Worm (Caenorhabditis elegans) whole organism, L4 larva: ENCODE results near the gene srt-6.

ENCODE experiments used
- ces-1 ChIP-seq: fragments of 150-350 bp; sonication (generic microtip); optimal IDR thresholded peaks from 4 replicates; lab custom pipeline; 2014; ENCODE audit warnings: missing biosample characterization, missing genetic modification reagents, missing genetic modification characterization
- dpl-1 ChIP-seq: fragments of 150-350 bp; optimal IDR thresholded peaks from 2 replicates; lab custom pipeline; 2014; ENCODE audit warnings: missing biosample characterization, missing genetic modification reagents, missing genetic modification characterization
- jun-1 ChIP-seq: fragments of 150-350 bp; optimal IDR thresholded peaks from 2 replicates; lab custom pipeline; 2014; ENCODE audit warnings: missing biosample characterization, missing genetic modification reagents, missing genetic modification characterization
- mep-1 ChIP-seq: fragments of 150-350 bp; sonication (generic microtip); optimal IDR thresholded peaks from 3 replicates; lab custom pipeline; 2014; ENCODE audit warnings: missing biosample characterization, missing genetic modification characterization
- mxl-3 ChIP-seq: fragments of 200-800 bp; sonication (Bioruptor generic); optimal IDR thresholded peaks from 2 replicates; lab custom pipeline; 2018; ENCODE audit warnings: mild to moderate bottlenecking, missing genetic modification characterization, missing compliant biosample characterization

DNA sequence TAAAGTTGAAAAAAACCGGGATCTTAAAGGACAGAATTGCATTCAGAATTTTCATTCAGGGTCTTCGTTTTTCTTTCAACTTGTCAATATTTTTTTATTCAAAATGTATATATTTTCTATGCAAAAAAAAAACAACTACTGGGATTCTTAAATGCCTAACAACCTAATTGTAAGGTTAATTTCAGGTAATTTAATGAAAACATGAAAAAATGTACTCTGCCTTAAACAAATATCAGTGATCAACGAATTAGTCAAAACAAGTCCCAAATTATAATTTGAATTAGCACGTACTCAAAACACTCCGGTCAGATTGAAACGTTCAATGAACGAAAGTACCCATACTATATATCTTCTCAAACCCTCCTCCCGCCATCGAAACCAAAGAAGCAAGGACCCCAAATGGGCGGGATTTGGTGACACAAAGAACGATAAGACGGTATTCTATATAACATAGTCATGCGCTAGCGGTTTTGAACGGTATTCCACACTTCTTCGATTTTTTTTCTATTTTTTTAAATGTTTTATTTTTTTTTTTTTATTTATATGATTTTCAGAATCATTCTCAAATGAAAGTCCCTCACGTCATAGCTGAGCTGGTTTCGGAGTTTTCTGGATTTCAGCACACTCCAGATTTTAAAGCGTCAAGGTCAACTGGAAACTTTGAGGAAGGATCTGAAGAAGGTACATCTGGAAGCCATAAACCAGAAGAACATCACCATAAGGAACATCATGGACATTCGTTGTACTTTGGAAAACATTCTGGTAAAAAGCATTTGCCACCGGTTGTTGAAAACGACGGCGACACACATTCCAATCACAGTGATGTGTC lies 27.0 kb upstream of the srt-6 start, which contains the start of the genes ddo-2 and F25E5.8:
- TF ChIP-seq mxl-3: no peak
- TF ChIP-seq jun-1 (tag; lab: Kevin White, UChicago): no peak
- no peak for TF ChIP-seq ces-1 (GFP tag; lab: Kevin White, UChicago)
- TF ChIP-seq dpl-1 (GFP tag; lab: Kevin White, UChicago): no peak
- TF ChIP-seq mep-1 (tag; lab: Kevin White, UChicago): no peak
